Fruit fly (Drosophila melanogaster): ENCODE data around the gene CG4907.

The CG4907 gene

DNA sequence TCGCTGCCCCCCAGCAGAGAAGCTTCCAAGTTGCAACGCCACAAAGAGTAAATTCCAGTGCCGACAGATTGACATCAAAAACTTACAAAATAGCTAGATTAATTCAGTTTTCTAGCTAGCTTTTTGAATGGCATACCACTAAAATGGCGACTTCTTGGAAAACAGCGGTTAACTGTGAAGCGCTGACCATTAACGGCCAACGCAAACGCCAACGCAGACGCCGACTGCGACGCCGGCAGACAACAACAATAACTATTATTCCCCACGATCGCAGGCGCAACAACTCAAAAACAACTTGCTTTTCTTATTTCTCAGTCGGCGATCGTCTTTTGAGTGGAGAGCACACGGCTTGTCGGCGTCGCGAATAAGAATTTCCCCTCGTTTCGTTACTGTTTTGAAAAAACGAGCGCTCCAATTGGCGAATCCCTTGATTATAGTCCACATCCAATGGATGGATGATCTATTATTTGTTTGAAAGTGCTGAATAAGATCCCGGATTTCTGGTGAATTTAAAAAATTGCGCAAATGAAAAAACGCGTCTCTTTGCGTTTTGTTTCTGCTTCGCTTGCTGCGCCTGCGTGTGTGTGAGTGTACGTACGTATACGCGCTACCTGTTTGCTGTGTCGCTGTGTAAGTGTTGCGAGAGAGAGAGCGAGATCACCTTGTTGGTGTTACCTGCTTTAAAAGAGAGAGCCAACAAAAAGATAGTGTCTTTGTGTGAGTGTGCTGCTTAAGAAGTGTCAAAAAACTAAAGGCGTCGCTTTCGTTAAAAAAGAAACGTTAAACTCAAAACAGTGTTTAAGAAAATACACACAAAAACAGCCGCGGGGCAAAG, 43.9 kb downstream of the CG4907 start (continued):
- TF ChIP-seq CG17328 (GFP tag; IDR thresholded peaks at IDR 0.05) (no peak; the same call in 1 of the 2 replicates), sisA (GFP tag; IDR thresholded peaks at IDR 0.05) (no peak), CTCF (GFP tag; optimal IDR thresholded peaks at IDR 0.05) (no peak), CG5180 (GFP tag; optimal IDR thresholded peaks at IDR 0.05) (no peak), H2.0 (GFP tag; IDR thresholded peaks at IDR 0.05) (no peak), Rx (GFP tag; IDR thresholded peaks at IDR 0.05) (no peak), Hr3 (GFP tag; optimal IDR thresholded peaks at IDR 0.05) (no peak), Xrp1 (GFP tag; IDR thresholded peaks at IDR 0.05) (0 out of 2 replicates have a peak, but pooled peaks have one; percentile 19), Optix (GFP tag; IDR thresholded peaks at IDR 0.05) (no peak), CG3407 (GFP tag; optimal IDR thresholded peaks at IDR 0.05) (no peak), gem (tag; optimal IDR thresholded peaks at IDR 0.05) (no peak), CG42726 (GFP tag; IDR thresholded peaks at IDR 0.05; ENCODE audit: partially characterized antibody) (0 out of 2 replicates have a peak, but pooled peaks have one; percentile 18), CG17802 (tag; optimal IDR thresholded peaks at IDR 0.05) (no peak), CG4730 (GFP tag; IDR thresholded peaks at IDR 0.05) (no peak), CG11696 (GFP tag; IDR thresholded peaks at IDR 0.05) (no peak), fu2 (GFP tag; optimal IDR thresholded peaks at IDR 0.05) (no peak), lola (GFP tag; optimal IDR thresholded peaks at IDR 0.05) (no peak), nerfin-1 (tag; optimal IDR thresholded peaks at IDR 0.05) (no peak), dysf (GFP tag; IDR thresholded peaks at IDR 0.05) (no peak), gsb (GFP tag; IDR thresholded peaks at IDR 0.05) (no peak), CG10147 (GFP tag; optimal IDR thresholded peaks at IDR 0.05) (no peak), Dek (tag; optimal IDR thresholded peaks at IDR 0.05) (no peak), Ets65A (GFP tag) (no peak), CG6813 (GFP tag; optimal IDR thresholded peaks at IDR 0.05) (no peak), CG6765 (GFP tag; optimal IDR thresholded peaks at IDR 0.05) (no peak), fru (optimal IDR thresholded peaks at IDR 0.05) (no peak), Dll (GFP tag; IDR thresholded peaks at IDR 0.05; ENCODE audit: partially characterized antibody) (no peak), MBD-R2 (GFP tag; IDR thresholded peaks at IDR 0.05) (no peak), Ada2b (GFP tag; IDR thresholded peaks at IDR 0.05) (no peak), Trl (optimal IDR thresholded peaks at IDR 0.05) (peak; percentile 77 to 78), Trl (GFP tag; optimal IDR thresholded peaks at IDR 0.05) (no peak), tx (GFP tag; optimal IDR thresholded peaks at IDR 0.05) (no peak), zf30C (GFP tag; optimal IDR thresholded peaks at IDR 0.05) (no peak), CG2116 (GFP tag; optimal IDR thresholded peaks at IDR 0.05) (no peak), Bdp1 (GFP tag; optimal IDR thresholded peaks at IDR 0.05) (no peak), CG9437 (GFP tag; optimal IDR thresholded peaks at IDR 0.05) (no peak), Dad (GFP tag; optimal IDR thresholded peaks at IDR 0.05) (no peak), CG14860 (GFP tag; IDR thresholded peaks at IDR 0.05; ENCODE audit: partially characterized antibody) (no peak), tll (GFP tag; optimal IDR thresholded peaks at IDR 0.05) (no peak), CoRest (tag; optimal IDR thresholded peaks at IDR 0.05) (no peak), nau (GFP tag; optimal IDR thresholded peaks at IDR 0.05) (no peak), repo (GFP tag; optimal IDR thresholded peaks at IDR 0.05) (no peak), CG10274 (GFP tag; optimal IDR thresholded peaks at IDR 0.05) (no peak), so (GFP tag; IDR thresholded peaks at IDR 0.05) (no peak), CG11247 (GFP tag; IDR thresholded peaks at IDR 0.05) (no peak), dati (GFP tag; IDR thresholded peaks at IDR 0.05) (no peak), usp (GFP tag; optimal IDR thresholded peaks at IDR 0.05) (no peak), Doc3 (GFP tag; IDR thresholded peaks at IDR 0.05; ENCODE audit: partially characterized antibody) (no peak), ftz-f1 (GFP tag; optimal IDR thresholded peaks at IDR 0.05) (no peak), zfh1 (GFP tag; IDR thresholded peaks at IDR 0.05) (no peak), ERR (GFP tag; optimal IDR thresholded peaks at IDR 0.05) (no peak)

Measured in whole organism, embryonic.